Worm (Caenorhabditis elegans) whole organism, L4/young adult: ENCODE data around the gene Y50E8A.11.

ENCODE experiments used
- W03F9.2 ChIP-seq: fragments of 150-350 bp; optimal IDR thresholded peaks from 2 replicates; lab custom pipeline; 2014; ENCODE audit warnings: missing biosample characterization, missing genetic modification characterization
- dao-5 ChIP-seq: sonication (generic microtip); optimal IDR thresholded peaks from 2 replicates; lab custom pipeline; 2016; ENCODE audit warnings: missing genotype, missing genetic modification characterization, moderate library complexity, missing compliant biosample characterization
- him-1 ChIP-seq: sonication (generic microtip); optimal IDR thresholded peaks from 2 replicates; lab custom pipeline; 2016; ENCODE audit warnings: missing genotype, missing genetic modification reagents, missing genetic modification characterization, missing compliant biosample characterization

DNA sequence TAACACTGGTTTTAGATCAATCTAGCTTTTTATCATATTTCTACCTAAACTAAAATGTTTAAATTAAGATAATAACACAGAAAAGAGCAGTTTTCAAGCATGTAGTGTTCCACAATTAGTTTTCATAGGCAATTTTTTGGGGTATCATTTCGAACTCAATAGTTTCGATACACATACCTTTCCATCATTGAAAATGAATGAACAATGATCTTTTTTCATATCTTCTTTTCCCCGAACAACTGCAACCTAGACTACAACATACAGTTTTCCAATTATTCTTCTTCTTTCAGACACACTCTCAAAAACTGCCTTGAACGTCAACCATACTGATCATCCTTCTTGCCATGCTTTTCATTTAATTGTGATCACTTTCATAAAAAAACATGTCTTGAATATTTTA is 42.9 kb downstream of the Y50E8A.11 start, which contains the start of gene W06A7.4:
- TF ChIP-seq him-1 (tag; lab: Kevin White, UChicago) = no peak
- TF ChIP-seq W03F9.2 (tag; lab: Kevin White, UChicago) = no peak
- TF ChIP-seq dao-5 (tag; lab: Kevin White, UChicago) = no peak
